Fruit fly (Drosophila melanogaster): ENCODE results near the gene CG13310.
A peak's percentile ranks its signal among the peaks of the same experiment; 100 is the strongest.

The CG13310 gene

DNA sequence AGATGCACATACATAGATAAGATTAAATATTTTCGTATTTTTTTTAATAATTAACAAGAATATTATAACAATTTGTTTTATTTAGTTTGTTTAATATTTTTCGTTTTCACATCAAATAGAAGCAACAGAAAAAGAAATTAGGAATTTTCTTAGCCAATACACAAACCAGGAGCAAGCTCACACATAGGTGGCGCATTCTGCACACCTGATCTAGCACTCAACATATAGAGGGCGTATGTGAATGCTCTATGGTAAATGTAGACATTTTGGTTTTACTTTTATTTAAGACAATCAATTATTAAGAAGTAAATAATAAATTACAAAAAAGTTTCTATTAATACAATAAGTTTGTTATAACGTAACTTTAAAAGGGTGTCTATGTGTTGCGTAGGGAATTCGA is 51.5 kb downstream of the CG13310 start (continued):
- TF ChIP-seq CG4404 (GFP tag; IDR thresholded peaks at IDR 0.05) (0 out of 2 replicates have a peak, but pooled peaks have one; percentile 12), CG12299 (tag; optimal IDR thresholded peaks at IDR 0.05) (no peak), dysf (GFP tag; IDR thresholded peaks at IDR 0.05) (peak; percentile 53; the same call in 2 of the 3 replicates), CG12942 (GFP tag; optimal IDR thresholded peaks at IDR 0.05) (peak; percentile 1), mam (GFP tag; optimal IDR thresholded peaks at IDR 0.05) (peak; percentile 15), CG17912 (GFP tag; optimal IDR thresholded peaks at IDR 0.05) (peak; percentile 3), Dip2 (GFP tag; IDR thresholded peaks at IDR 0.05) (peak; percentile 100), CG4360 (GFP tag; IDR thresholded peaks at IDR 0.05) (no peak), CG17829 (tag; optimal IDR thresholded peaks at IDR 0.05) (peak; percentile 24), CG18476 (GFP tag; optimal IDR thresholded peaks at IDR 0.05) (no peak), CG4424 (GFP tag; optimal IDR thresholded peaks at IDR 0.05) (peak; percentile 9), CG4730 (GFP tag; IDR thresholded peaks at IDR 0.05) (peak; percentile 50), zfh2 (GFP tag; optimal IDR thresholded peaks at IDR 0.05) (no peak), Rfx (GFP tag; IDR thresholded peaks at IDR 0.05) (peak; percentile 83), lmd (GFP tag; IDR thresholded peaks at IDR 0.05) (peak; percentile 61; the same call in 1 of the 2 replicates), Med (GFP tag) (peak; percentile 80), E2f1 (GFP tag; IDR thresholded peaks at IDR 0.05) (0 out of 2 replicates have a peak, but pooled peaks have one; percentile 11), Abd-B (GFP tag; optimal IDR thresholded peaks at IDR 0.05) (peak; percentile 7), CG4707 (GFP tag; optimal IDR thresholded peaks at IDR 0.05) (no peak), phol (tag; optimal IDR thresholded peaks at IDR 0.05) (peak; percentile 51), CG33213 (GFP tag; optimal IDR thresholded peaks at IDR 0.05) (peak; percentile 25), Chrac-16 (GFP tag; optimal IDR thresholded peaks at IDR 0.05) (peak; percentile 35), CG3163 (GFP tag; optimal IDR thresholded peaks at IDR 0.05) (no peak), hth (optimal IDR thresholded peaks at IDR 0.05) (no peak), CG11504 (tag; optimal IDR thresholded peaks at IDR 0.05) (peak; percentile 40), sob (GFP tag; IDR thresholded peaks at IDR 0.05) (peak; percentile 51; the same call in 1 of the 2 replicates), CG4854 (GFP tag; optimal IDR thresholded peaks at IDR 0.05) (no peak), CG14014 (GFP tag; IDR thresholded peaks at IDR 0.05) (no peak), CG7839 (tag; optimal IDR thresholded peaks at IDR 0.05) (peak; percentile 60)

All from whole organism, embryonic.